Fruit fly (Drosophila melanogaster) whole organism, adult: ENCODE data around the gene CG31821.

Experiments
- CG11617 ChIP-seq: fragments of 200-800 bp; sonication (Bioruptor generic); optimal IDR thresholded peaks from 2 replicates; lab custom pipeline; 2017; ENCODE audit warnings: mild to moderate bottlenecking, missing biosample characterization, missing genetic modification reagents, missing genetic modification characterization
- CG12768 ChIP-seq: fragments of 200-800 bp; sonication (Bioruptor generic); optimal IDR thresholded peaks from 2 replicates; lab custom pipeline; 2017; ENCODE audit warnings: missing biosample characterization, missing genetic modification characterization, mild to moderate bottlenecking, moderate library complexity, missing genetic modification reagents
- CG1620 ChIP-seq: fragments of 200-800 bp; sonication (Bioruptor generic); optimal IDR thresholded peaks from 2 replicates; lab custom pipeline; 2016; ENCODE audit warnings: missing biosample characterization, missing genetic modification characterization
- CG33017 ChIP-seq: fragments of 200-800 bp; sonication (Bioruptor generic); optimal IDR thresholded peaks from 2 replicates; lab custom pipeline; 2018; ENCODE audit warnings: missing biosample characterization, mild to moderate bottlenecking, missing genetic modification characterization, moderate library complexity
- CG5204 ChIP-seq: fragments of 200-800 bp; sonication (Bioruptor generic); optimal IDR thresholded peaks from 2 replicates; lab custom pipeline; 2016; ENCODE audit warnings: missing biosample characterization, missing genetic modification characterization
- CG7045 ChIP-seq: fragments of 200-800 bp; sonication (Bioruptor generic); optimal IDR thresholded peaks from 2 replicates; lab custom pipeline; 2017; ENCODE audit warnings: missing biosample characterization, mild to moderate bottlenecking, missing genetic modification characterization
- Clk ChIP-seq: fragments of 200-800 bp; sonication (Bioruptor generic); optimal IDR thresholded peaks from 2 replicates; lab custom pipeline; 2017; ENCODE audit warnings: missing biosample characterization, missing genetic modification characterization
- Hr96 ChIP-seq: fragments of 200-800 bp; sonication (Bioruptor generic); optimal IDR thresholded peaks from 2 replicates; lab custom pipeline; 2016; ENCODE audit warnings: missing biosample characterization, missing genetic modification characterization
- bab1 ChIP-seq: fragments of 200-800 bp; sonication (Bioruptor generic); optimal IDR thresholded peaks from 3 replicates; lab custom pipeline; 2019; ENCODE audit warnings: missing biosample characterization, mild to moderate bottlenecking, missing genetic modification characterization, moderate library complexity
- kay ChIP-seq: fragments of 200-800 bp; sonication (Bioruptor generic); peaks from one replicate; lab custom pipeline; 2016; ENCODE audit warnings: missing biosample characterization, missing genetic modification characterization, borderline replicate concordance
- ovo ChIP-seq: fragments of 200-800 bp; sonication (Bioruptor generic); optimal IDR thresholded peaks from 2 replicates; lab custom pipeline; 2016; ENCODE audit warnings: missing biosample characterization, missing genetic modification characterization
- tj ChIP-seq: fragments of 200-800 bp; sonication (Bioruptor generic); optimal IDR thresholded peaks from 3 replicates; lab custom pipeline; 2017; ENCODE audit warnings: missing biosample characterization, mild to moderate bottlenecking, missing genetic modification characterization, moderate library complexity

dm6 chr2L:15880056-15880455 lies 22.2 kb downstream of the CG31821 start, which contains the start of gene CG7653:
- TF ChIP-seq CG33017 (tag; lab: Kevin White, UChicago) (no peak), CG11617 (no peak), CG1620 (GFP tag; lab: Kevin White, UChicago) (no peak), ovo (no peak), CG5204 (GFP tag; lab: Kevin White, UChicago) (no peak), CG7045 (GFP tag; lab: Kevin White, UChicago) (no peak), Clk (no peak), CG12768 (GFP tag; lab: Kevin White, UChicago) (no peak), tj (no peak), kay (no peak), Hr96 (no peak), bab1 (no peak)
